Fruit fly (Drosophila melanogaster): ENCODE measurements around the gene sa.

- TF ChIP-seq psq (optimal IDR thresholded peaks at IDR 0.05) (no peak), ttk (optimal IDR thresholded peaks at IDR 0.05) (no peak), h (optimal IDR thresholded peaks at IDR 0.05) (no peak)
These were observed 24.8 kb downstream of the sa start for dm6 chr3L:21381746-21382145.

Data from Kc167 (cell line).